Worm (Caenorhabditis elegans): Measurements from ENCODE around the gene him-17.
A peak's percentile ranks its signal among the peaks of the same experiment; 100 is the strongest.

him-17 gene

ce11 chrV:13176117-13176753 is at the start of gene him-17:
Gene him-17 (plus strand): TSS chrV:13176711.
- TF ChIP-seq pqm-1 (tag; optimal IDR thresholded peaks at IDR 0.05) (no peak), unc-130 (tag; optimal IDR thresholded peaks at IDR 0.05) (peak; percentile 72), hlh-17 (GFP tag; optimal IDR thresholded peaks at IDR 0.05; ENCODE audit: borderline replicate concordance) (no peak), hpl-2 (GFP tag; optimal IDR thresholded peaks at IDR 0.05) (no peak), ztf-4 (tag; optimal IDR thresholded peaks at IDR 0.05) (no peak), blmp-1 (tag; optimal IDR thresholded peaks at IDR 0.05) (peak; percentile 52), mab-9 (GFP tag; IDR thresholded peaks at IDR 0.05) (no peak), pax-3 (tag; optimal IDR thresholded peaks at IDR 0.05) (peak; percentile 24), egl-13 (tag; optimal IDR thresholded peaks at IDR 0.05) (peak; percentile 23), vab-15 (tag; optimal IDR thresholded peaks at IDR 0.05) (no peak), jun-1 (tag; optimal IDR thresholded peaks at IDR 0.05) (peak; percentile 19), alr-1 (tag; optimal IDR thresholded peaks at IDR 0.05; ENCODE audit: borderline replicate concordance) (no peak), aha-1 (tag; optimal IDR thresholded peaks at IDR 0.05) (no peak), nhr-76 (tag; optimal IDR thresholded peaks at IDR 0.05) (no peak), snu-23 (GFP tag; optimal IDR thresholded peaks at IDR 0.05) (peak; percentile 47), elt-2 (tag; optimal IDR thresholded peaks at IDR 0.05) (peak; percentile 36), nhr-28 (tag; optimal IDR thresholded peaks at IDR 0.05) (no peak), unc-98 (GFP tag; IDR thresholded peaks at IDR 0.05) (no peak), unc-30 (tag; optimal IDR thresholded peaks at IDR 0.05) (no peak), unc-62 (GFP tag; optimal IDR thresholded peaks at IDR 0.05) (no peak), mdl-1 (tag; optimal IDR thresholded peaks at IDR 0.05) (no peak), hlh-4 (tag; optimal IDR thresholded peaks at IDR 0.05) (no peak), lin-13 (GFP tag; optimal IDR thresholded peaks at IDR 0.05) (peak; percentile 23), xbp-1 (tag; optimal IDR thresholded peaks at IDR 0.05) (peak; percentile 50), skn-1 (tag; optimal IDR thresholded peaks at IDR 0.05) (peak; percentile 55), lsy-2 (tag; optimal IDR thresholded peaks at IDR 0.05) (peak; percentile 33 to 45), egl-27 (tag; optimal IDR thresholded peaks at IDR 0.05) (no peak), ama-1 (optimal IDR thresholded peaks at IDR 0.05) (no peak), C34B4.2 (tag; optimal IDR thresholded peaks at IDR 0.05) (no peak), lin-15B (tag; optimal IDR thresholded peaks at IDR 0.05) (no peak), zag-1 (tag; optimal IDR thresholded peaks at IDR 0.05) (no peak), nhr-47 (tag; optimal IDR thresholded peaks at IDR 0.05) (peak; percentile 59), sptf-1 (tag; optimal IDR thresholded peaks at IDR 0.05) (no peak), grh-1 (GFP tag; IDR thresholded peaks at IDR 0.05) (no peak), nhr-20 (tag; optimal IDR thresholded peaks at IDR 0.05) (peak; percentile 64), F16B12.6 (tag; optimal IDR thresholded peaks at IDR 0.05) (no peak), nhr-19 (GFP tag; conservative IDR thresholded peaks at IDR 0.05) (peak; percentile 60), ets-5 (GFP tag; IDR thresholded peaks at IDR 0.05) (no peak), Y116A8C.19 (tag; optimal IDR thresholded peaks at IDR 0.05; ENCODE audit: borderline replicate concordance) (no peak), fkh-4 (tag; optimal IDR thresholded peaks at IDR 0.05; ENCODE audit: borderline replicate concordance) (no peak), nhr-12 (tag; optimal IDR thresholded peaks at IDR 0.05) (no peak), fkh-8 (tag; optimal IDR thresholded peaks at IDR 0.05) (no peak), nhr-11 (tag; optimal IDR thresholded peaks at IDR 0.05) (peak; percentile 2), nhr-77 (tag; optimal IDR thresholded peaks at IDR 0.05) (no peak), ceh-88 (GFP tag; IDR thresholded peaks at IDR 0.05) (no peak), fkh-10 (GFP tag; optimal IDR thresholded peaks at IDR 0.05) (no peak), ces-1 (GFP tag; optimal IDR thresholded peaks at IDR 0.05) (no peak), lin-14 (GFP tag; optimal IDR thresholded peaks at IDR 0.05) (no peak), nhr-85 (tag) (peak; percentile 79), lin-35 (GFP tag; optimal IDR thresholded peaks at IDR 0.05) (peak; percentile 9 to 28), aly-2 (tag; optimal IDR thresholded peaks at IDR 0.05) (no peak), ceh-82 (tag; optimal IDR thresholded peaks at IDR 0.05) (peak; percentile 9 to 35 (median 30)), dpl-1 (GFP tag; optimal IDR thresholded peaks at IDR 0.05) (peak in 2 of 3 experiments; percentile 33 to 69)

Measured in whole organism, L1 larva.